Worm (Caenorhabditis elegans) whole organism, L4 larva: ENCODE results near the gene sma-3.

Experiments
- F44E2.7 ChIP-seq: fragments of 200-800 bp; sonication (Bioruptor generic); IDR thresholded peaks from 2 replicates; pipeline ENCODE4 v2.1.2; 2022; ENCODE audit warnings: missing genetic modification characterization, missing compliant biosample characterization
- F49E8.2 ChIP-seq: sonication (generic microtip); optimal IDR thresholded peaks from 2 replicates; lab custom pipeline; 2016; ENCODE audit warnings: missing compliant biosample characterization, mild to moderate bottlenecking, missing genetic modification characterization, borderline replicate concordance
- R02D3.7 ChIP-seq: fragments of 150-350 bp; sonication (generic microtip); optimal IDR thresholded peaks from 3 replicates; lab custom pipeline; 2014; ENCODE audit warnings: missing biosample characterization, missing genetic modification characterization
- T26A8.4 ChIP-seq: fragments of 200-800 bp; sonication (Bioruptor generic); IDR thresholded peaks from 2 replicates; pipeline ENCODE4 v1.3.6; 2022; ENCODE audit warnings: missing genetic modification characterization, missing compliant biosample characterization
- Y5F2A.4 ChIP-seq: fragments of 200-800 bp; sonication (Bioruptor generic); optimal IDR thresholded peaks from 2 replicates; lab custom pipeline; 2018; ENCODE audit warnings: mild to moderate bottlenecking, missing genetic modification characterization, missing compliant biosample characterization
- Y75B8A.6 ChIP-seq: fragments of 200-800 bp; sonication (Bioruptor generic); IDR thresholded peaks from 2 replicates; pipeline ENCODE4 v1.3.6; 2022; ENCODE audit warnings: missing genetic modification reagents, missing genetic modification characterization, missing compliant biosample characterization
- aha-1 ChIP-seq: fragments of 150-350 bp; peaks from one replicate; lab custom pipeline; 2014; ENCODE audit warnings: missing biosample characterization, missing genetic modification characterization
- aly-2 ChIP-seq: sonication (generic microtip); optimal IDR thresholded peaks from 2 replicates; lab custom pipeline; 2018; ENCODE audit warnings: missing biosample characterization, missing genetic modification characterization
- ama-1 ChIP-seq: fragments of 150-350 bp; optimal IDR thresholded peaks from 2 replicates; lab custom pipeline; 2014; ENCODE audit warnings: inconsistent platforms, mixed read lengths
- arid-1 ChIP-seq: fragments of 200-800 bp; sonication (Bioruptor generic); conservative IDR thresholded peaks from 2 replicates; pipeline ENCODE4 v1.3.6; 2022; ENCODE audit warnings: missing genetic modification reagents, missing genetic modification characterization, missing compliant biosample characterization
- attf-4 ChIP-seq: sonication (generic microtip); optimal IDR thresholded peaks from 3 replicates; lab custom pipeline; 2017; ENCODE audit warnings: missing biosample characterization, missing genetic modification characterization
- ceh-82 ChIP-seq: sonication (generic microtip); optimal IDR thresholded peaks from 2 replicates; lab custom pipeline; 2017; ENCODE audit warnings: missing biosample characterization, missing genetic modification characterization
- cey-2 ChIP-seq: sonication (generic microtip); optimal IDR thresholded peaks from 3 replicates; lab custom pipeline; 2017; ENCODE audit warnings: missing genetic modification characterization, mild to moderate bottlenecking, missing compliant biosample characterization, antibody characterized with exemption, borderline replicate concordance; ENCODE audit not compliant: insufficient read depth
- ctbp-1 ChIP-seq: fragments of 200-800 bp; sonication (Bioruptor generic); IDR thresholded peaks from 2 replicates; pipeline ENCODE4 v1.3.6; 2022; ENCODE audit warnings: missing genetic modification reagents, missing genetic modification characterization, missing compliant biosample characterization
- dmd-8 ChIP-seq: fragments of 200-800 bp; sonication (Bioruptor generic); IDR thresholded peaks from 2 replicates; pipeline ENCODE4 v1.3.6; 2022; ENCODE audit warnings: missing genetic modification characterization, missing compliant biosample characterization
- dpl-1 ChIP-seq: fragments of 150-350 bp; optimal IDR thresholded peaks from 2 replicates; lab custom pipeline; 2014; ENCODE audit warnings: missing biosample characterization, missing genetic modification reagents, missing genetic modification characterization
- duxl-1 ChIP-seq: sonication (generic microtip); optimal IDR thresholded peaks from 2 replicates; lab custom pipeline; 2016; ENCODE audit warnings: mild to moderate bottlenecking, missing genetic modification characterization, moderate library complexity, missing compliant biosample characterization; ENCODE audit not compliant: poor library complexity
- hif-1 ChIP-seq, 2 experiments: sonication (generic microtip); optimal IDR thresholded peaks; 2 replicates each; lab custom pipeline; 2016 to 2017; ENCODE audit warnings: missing compliant biosample characterization in 2 of 2, missing genetic modification characterization in 2 of 2, missing genetic modification reagents in 2 of 2, missing genotype in 2 of 2, mild to moderate bottlenecking in 1 of 2
- hlh-11 ChIP-seq: fragments of 200-800 bp; sonication (Bioruptor generic); optimal IDR thresholded peaks from 2 replicates; lab custom pipeline; 2018; ENCODE audit warnings: mild to moderate bottlenecking, missing genetic modification characterization, missing compliant biosample characterization
- jun-1 ChIP-seq: fragments of 150-350 bp; optimal IDR thresholded peaks from 2 replicates; lab custom pipeline; 2014; ENCODE audit warnings: missing biosample characterization, missing genetic modification reagents, missing genetic modification characterization
- lim-7 ChIP-seq: fragments of 200-800 bp; sonication (Bioruptor generic); IDR thresholded peaks from 2 replicates; pipeline ENCODE4 v1.3.6; 2022; ENCODE audit warnings: missing genetic modification characterization, missing compliant biosample characterization
- lin-29 ChIP-seq: fragments of 200-800 bp; sonication (Bioruptor generic); IDR thresholded peaks from 2 replicates; pipeline ENCODE4 v1.3.6; 2022; ENCODE audit warnings: missing genetic modification reagents, missing genetic modification characterization, missing compliant biosample characterization
- lin-39 ChIP-seq: fragments of 150-350 bp; optimal IDR thresholded peaks from 2 replicates; lab custom pipeline; 2014; ENCODE audit warnings: missing biosample characterization, missing genetic modification reagents, missing genetic modification characterization
- lir-3 ChIP-seq: sonication (generic microtip); optimal IDR thresholded peaks from 2 replicates; lab custom pipeline; 2016; ENCODE audit warnings: mild to moderate bottlenecking, missing genetic modification characterization, missing compliant biosample characterization
- lsy-2 ChIP-seq, 2 experiments: fragments of 150-350 bp in 1 of 2; sonication (generic microtip) in 1 of 2; optimal IDR thresholded peaks; 2 replicates each; lab custom pipeline; 2014 to 2017; ENCODE audit warnings: missing biosample characterization in 2 of 2, missing genetic modification characterization in 2 of 2
- madf-9 ChIP-seq: fragments of 200-800 bp; sonication (Bioruptor generic); conservative IDR thresholded peaks from 2 replicates; pipeline ENCODE4 v1.3.6; 2022; ENCODE audit warnings: missing genetic modification reagents, missing genetic modification characterization, missing compliant biosample characterization
- mdl-1 ChIP-seq, 2 experiments: fragments of 150-350 bp in 1 of 2; sonication (generic microtip) in 1 of 2; optimal IDR thresholded peaks; 2 replicates each; lab custom pipeline; 2014 to 2017; ENCODE audit warnings: missing biosample characterization in 2 of 2, missing genetic modification characterization in 2 of 2
- mdt-29 ChIP-seq: fragments of 200-800 bp; sonication (Bioruptor generic); IDR thresholded peaks from 2 replicates; pipeline ENCODE4 v1.3.6; 2022; ENCODE audit warnings: missing genetic modification reagents, missing genetic modification characterization, missing compliant biosample characterization
- mes-2 ChIP-seq: sonication (generic microtip); optimal IDR thresholded peaks from 2 replicates; lab custom pipeline; 2016; ENCODE audit warnings: missing genotype, mild to moderate bottlenecking, missing genetic modification characterization, missing compliant biosample characterization; ENCODE audit not compliant: poor library complexity, severe bottlenecking
- mxl-3 ChIP-seq: fragments of 200-800 bp; sonication (Bioruptor generic); optimal IDR thresholded peaks from 2 replicates; lab custom pipeline; 2018; ENCODE audit warnings: mild to moderate bottlenecking, missing genetic modification characterization, missing compliant biosample characterization
- nhr-10 ChIP-seq: fragments of 150-350 bp; optimal IDR thresholded peaks from 2 replicates; lab custom pipeline; 2014; ENCODE audit warnings: missing biosample characterization, missing genetic modification characterization
- nhr-11 ChIP-seq: fragments of 150-350 bp; optimal IDR thresholded peaks from 2 replicates; lab custom pipeline; 2014; ENCODE audit warnings: missing biosample characterization, missing genetic modification characterization
- nhr-111 ChIP-seq: fragments of 200-800 bp; sonication (Bioruptor generic); optimal IDR thresholded peaks from 2 replicates; lab custom pipeline; 2018; ENCODE audit warnings: mild to moderate bottlenecking, missing genetic modification characterization, missing compliant biosample characterization
- nhr-237 ChIP-seq: sonication (generic microtip); optimal IDR thresholded peaks from 2 replicates; lab custom pipeline; 2017; ENCODE audit warnings: missing biosample characterization, missing genetic modification characterization
- nhr-25 ChIP-seq: sonication (generic microtip); optimal IDR thresholded peaks from 2 replicates; lab custom pipeline; 2017; ENCODE audit warnings: missing genetic modification characterization, mild to moderate bottlenecking, missing compliant biosample characterization, antibody characterized with exemption, moderate library complexity, borderline replicate concordance; ENCODE audit not compliant: insufficient read depth
- nhr-41 ChIP-seq: fragments of 200-800 bp; sonication (Bioruptor generic); IDR thresholded peaks from 2 replicates; pipeline ENCODE4 v1.3.6; 2022; ENCODE audit warnings: missing genetic modification reagents, missing genetic modification characterization, missing compliant biosample characterization
- nhr-42 ChIP-seq: fragments of 200-800 bp; sonication (Bioruptor generic); IDR thresholded peaks from 2 replicates; pipeline ENCODE4 v1.3.6; 2022; ENCODE audit warnings: missing genetic modification characterization, missing compliant biosample characterization
- nhr-76 ChIP-seq: fragments of 150-350 bp; optimal IDR thresholded peaks from 2 replicates; lab custom pipeline; 2014; ENCODE audit warnings: missing biosample characterization, missing genetic modification characterization
- nhr-77 ChIP-seq: fragments of 150-350 bp; optimal IDR thresholded peaks from 2 replicates; lab custom pipeline; 2014; ENCODE audit warnings: missing biosample characterization, missing genetic modification characterization
- php-3 ChIP-seq: fragments of 200-800 bp; sonication (Bioruptor generic); IDR thresholded peaks from 2 replicates; pipeline ENCODE4 v1.3.6; 2022; ENCODE audit warnings: missing genetic modification reagents, missing genetic modification characterization, missing compliant biosample characterization
- rbr-2 ChIP-seq: sonication (generic microtip); optimal IDR thresholded peaks from 2 replicates; lab custom pipeline; 2016; ENCODE audit warnings: missing genotype, missing genetic modification characterization, missing compliant biosample characterization
- sdz-12 ChIP-seq: fragments of 200-800 bp; sonication (Bioruptor generic); optimal IDR thresholded peaks from 2 replicates; lab custom pipeline; 2018; ENCODE audit warnings: mild to moderate bottlenecking, missing genetic modification characterization, missing compliant biosample characterization
- skn-1 ChIP-seq: fragments of 150-350 bp; optimal IDR thresholded peaks from 2 replicates; lab custom pipeline; 2014; ENCODE audit warnings: missing biosample characterization, missing genetic modification characterization
- snpc-1.2 ChIP-seq: fragments of 200-800 bp; sonication (Bioruptor generic); IDR thresholded peaks from 2 replicates; pipeline ENCODE4 v1.3.6; 2022; ENCODE audit warnings: missing genetic modification reagents, missing genetic modification characterization, missing compliant biosample characterization
- tag-97 ChIP-seq: fragments of 200-800 bp; sonication (Bioruptor generic); IDR thresholded peaks from 2 replicates; pipeline ENCODE4 v1.3.6; 2022; ENCODE audit warnings: missing genetic modification characterization, missing compliant biosample characterization
- tra-1 ChIP-seq: fragments of 200-800 bp; sonication (Bioruptor generic); IDR thresholded peaks from 2 replicates; pipeline ENCODE4 v1.3.6; 2022; ENCODE audit warnings: missing genetic modification reagents, missing genetic modification characterization, missing compliant biosample characterization
- unc-130 ChIP-seq: sonication (generic microtip); optimal IDR thresholded peaks from 2 replicates; lab custom pipeline; 2016; ENCODE audit warnings: missing genetic modification reagents, missing genetic modification characterization, missing compliant biosample characterization
- unc-39 ChIP-seq: sonication (generic microtip); optimal IDR thresholded peaks from 2 replicates; lab custom pipeline; 2017; ENCODE audit warnings: missing biosample characterization, missing genetic modification characterization
- vab-7 ChIP-seq: fragments of 200-800 bp; sonication (Bioruptor generic); IDR thresholded peaks from 2 replicates; pipeline ENCODE4 v1.3.6; 2022; ENCODE audit warnings: missing genetic modification reagents, missing genetic modification characterization, missing compliant biosample characterization
- zag-1 ChIP-seq: fragments of 150-350 bp; optimal IDR thresholded peaks from 2 replicates; lab custom pipeline; 2014; ENCODE audit warnings: missing biosample characterization, missing genetic modification characterization
- zip-11 ChIP-seq: fragments of 200-800 bp; sonication (Bioruptor generic); IDR thresholded peaks from 2 replicates; pipeline ENCODE4 v1.3.6; 2022; ENCODE audit warnings: missing genetic modification characterization, missing compliant biosample characterization

The sma-3 gene

ce11 chrIII:6887574-6887973 lies 23.8 kb upstream of the sma-3 start (continued):
- TF ChIP-seq sdz-12 (GFP tag; lab: Kevin White, UChicago) (no peak), lsy-2 (tag; optimal IDR thresholded peaks at IDR 0.05; lab: Kevin White, UChicago) (peak in 1 of 2 experiments; percentile 75), unc-39 (tag; lab: Kevin White, UChicago) (no peak), mdl-1 (tag; optimal IDR thresholded peaks at IDR 0.05; lab: Kevin White, UChicago) (peak; percentile 19 to 36), Y5F2A.4 (GFP tag; lab: Kevin White, UChicago) (peak; percentile 48), nhr-76 (no peak), T26A8.4 (peak; percentile 82), mxl-3 (GFP tag; lab: Kevin White, UChicago) (no peak), madf-9 (peak; percentile 87), nhr-11 (tag; lab: Kevin White, UChicago) (peak; percentile 1), duxl-1 (tag; lab: Kevin White, UChicago) (no peak), dmd-8 (GFP tag; lab: Robert Waterston, UW) (peak; percentile 95), rbr-2 (tag; lab: Kevin White, UChicago) (peak; percentile 67), Y75B8A.6 (no peak), skn-1 (tag; lab: Kevin White, UChicago) (no peak), nhr-77 (tag; lab: Kevin White, UChicago) (no peak), cey-2 (tag; lab: Kevin White, UChicago) (no peak), zip-11 (GFP tag; lab: Robert Waterston, UW) (0 out of 2 replicates have a peak, but pooled peaks have one; percentile 42), ama-1 (lab: Kevin White, UChicago) (peak; percentile 14), nhr-42 (GFP tag; lab: Robert Waterston, UW) (peak; percentile 52), zag-1 (tag; lab: Kevin White, UChicago) (no peak), dpl-1 (GFP tag; lab: Kevin White, UChicago) (peak; percentile 50), nhr-41 (GFP tag; lab: Robert Waterston, UW) (peak; percentile 91), tra-1 (peak; percentile 92), ceh-82 (tag; lab: Kevin White, UChicago) (no peak), hif-1 (tag; optimal IDR thresholded peaks at IDR 0.05; lab: Kevin White, UChicago) (peak in 1 of 2 experiments; percentile 62), R02D3.7 (tag; lab: Kevin White, UChicago) (peak; percentile 8), F49E8.2 (peak; percentile 66), snpc-1.2 (GFP tag; lab: Robert Waterston, UW) (peak; percentile 79), mdt-29 (GFP tag; lab: Robert Waterston, UW) (peak; percentile 66; the same call in 1 of the 2 replicates), mes-2 (tag; lab: Kevin White, UChicago) (peak; percentile 84), nhr-237 (tag; lab: Kevin White, UChicago) (no peak), lin-39 (no peak), php-3 (GFP tag; lab: Robert Waterston, UW) (peak; percentile 65; the same call in 1 of the 2 replicates), nhr-111 (GFP tag; lab: Kevin White, UChicago) (peak; percentile 80), lir-3 (tag; lab: Kevin White, UChicago) (peak; percentile 49), unc-130 (peak; percentile 51), attf-4 (tag; lab: Kevin White, UChicago) (no peak), lim-7 (peak; percentile 96), hlh-11 (no peak), jun-1 (no peak), nhr-25 (tag; lab: Kevin White, UChicago) (no peak), aha-1 (peak; percentile 85), aly-2 (tag; lab: Kevin White, UChicago) (no peak), arid-1 (peak; percentile 84), ctbp-1 (peak; percentile 85), F44E2.7 (GFP tag; lab: Robert Waterston, UW) (peak; percentile 75; the same call in 1 of the 2 replicates), tag-97 (GFP tag; lab: Robert Waterston, UW) (no peak), vab-7 (GFP tag; lab: Robert Waterston, UW) (peak; percentile 94), nhr-10 (tag; lab: Kevin White, UChicago) (no peak), lin-29 (GFP tag; lab: Robert Waterston, UW) (0 out of 2 replicates have a peak, but pooled peaks have one; percentile 24)
